Fruit fly (Drosophila melanogaster) whole organism, embryonic: ENCODE measurements around the gene Drsl1.

Source experiments
- ATbp ChIP-seq: fragments of 200-800 bp; sonication (Bioruptor generic); optimal IDR thresholded peaks from 2 replicates; lab custom pipeline; 2017; ENCODE audit warnings: missing biosample characterization, mild to moderate bottlenecking, missing genetic modification characterization, missing genetic modification reagents
- Aef1 ChIP-seq: fragments of 200-800 bp; sonication (Bioruptor generic); IDR thresholded peaks from 3 replicates; pipeline ENCODE4 v1.3.6; 2022; ENCODE audit warnings: missing biosample characterization, missing genetic modification characterization
- CG1024 ChIP-seq: fragments of 200-800 bp; sonication (Bioruptor generic); IDR thresholded peaks from 2 replicates; pipeline ENCODE4 v1.3.6; 2022; ENCODE audit warnings: missing biosample characterization, missing genetic modification characterization
- CG11456 ChIP-seq: fragments of 200-800 bp; sonication (Bioruptor generic); IDR thresholded peaks from 3 replicates; pipeline ENCODE4 v1.3.6; 2022; ENCODE audit warnings: missing biosample characterization, missing genetic modification characterization
- CG12391 ChIP-seq: fragments of 200-800 bp; sonication (Bioruptor generic); optimal IDR thresholded peaks from 3 replicates; lab custom pipeline; 2018; ENCODE audit warnings: missing biosample characterization, mild to moderate bottlenecking, missing genetic modification characterization, moderate library complexity
- CG12659 ChIP-seq: fragments of 200-800 bp; sonication (Bioruptor generic); optimal IDR thresholded peaks from 3 replicates; lab custom pipeline; 2017; ENCODE audit warnings: mild to moderate bottlenecking, missing biosample characterization, missing genetic modification reagents, missing genetic modification characterization
- CG15601 ChIP-seq: fragments of 200-800 bp; sonication (Bioruptor generic); optimal IDR thresholded peaks from 3 replicates; lab custom pipeline; 2019; ENCODE audit warnings: missing biosample characterization, mild to moderate bottlenecking, missing genetic modification characterization, moderate library complexity
- CG1602 ChIP-seq: fragments of 200-800 bp; sonication (Bioruptor generic); optimal IDR thresholded peaks from 3 replicates; lab custom pipeline; 2016; ENCODE audit warnings: missing biosample characterization, missing genetic modification characterization
- CG17359 ChIP-seq: fragments of 200-800 bp; sonication (Bioruptor generic); optimal IDR thresholded peaks from 3 replicates; lab custom pipeline; 2018; ENCODE audit warnings: missing biosample characterization, mild to moderate bottlenecking, missing genetic modification characterization, moderate library complexity
- CG17612 ChIP-seq: fragments of 200-800 bp; sonication (Bioruptor generic); IDR thresholded peaks from 2 replicates; pipeline ENCODE4 v1.3.6; 2022; ENCODE audit warnings: missing biosample characterization, missing genetic modification characterization
- CG2129 ChIP-seq: fragments of 200-800 bp; sonication (Bioruptor generic); IDR thresholded peaks from 2 replicates; pipeline ENCODE4 v1.3.6; 2022; ENCODE audit warnings: missing biosample characterization, missing genetic modification characterization; ENCODE audit not compliant: partially characterized antibody
- CG2875 ChIP-seq: fragments of 200-800 bp; sonication (Bioruptor generic); optimal IDR thresholded peaks from 2 replicates; lab custom pipeline; 2017; ENCODE audit warnings: missing biosample characterization, mild to moderate bottlenecking, missing genetic modification characterization, missing genetic modification reagents
- CG30403 ChIP-seq: fragments of 200-800 bp; sonication (Bioruptor generic); optimal IDR thresholded peaks from 3 replicates; lab custom pipeline; 2016; ENCODE audit warnings: missing biosample characterization, missing genetic modification characterization
- CG31365 ChIP-seq: fragments of 200-800 bp; sonication (Bioruptor generic); optimal IDR thresholded peaks from 2 replicates; lab custom pipeline; 2018; ENCODE audit warnings: missing biosample characterization, mild to moderate bottlenecking, missing genetic modification characterization
- CG31388 ChIP-seq: fragments of 200-800 bp; sonication (Bioruptor generic); optimal IDR thresholded peaks from 2 replicates; lab custom pipeline; 2016; ENCODE audit warnings: missing biosample characterization, missing genetic modification characterization
- CG31441 ChIP-seq: fragments of 200-800 bp; sonication (Bioruptor generic); IDR thresholded peaks from 2 replicates; pipeline ENCODE4 v1.3.6; 2022; ENCODE audit warnings: missing biosample characterization, missing genetic modification characterization
- CG3726 ChIP-seq: fragments of 200-800 bp; sonication (Bioruptor generic); IDR thresholded peaks from 3 replicates; pipeline ENCODE4, ENCODE4 v1.3.6; 2022; ENCODE audit warnings: missing biosample characterization, missing genetic modification characterization
- CG3838 ChIP-seq: fragments of 200-800 bp; sonication (Bioruptor generic); optimal IDR thresholded peaks from 3 replicates; lab custom pipeline; 2016; ENCODE audit warnings: missing biosample characterization, missing genetic modification characterization
- CG4282 ChIP-seq: fragments of 200-800 bp; sonication (Bioruptor generic); optimal IDR thresholded peaks from 2 replicates; lab custom pipeline; 2016; ENCODE audit warnings: missing biosample characterization, missing genetic modification characterization
- CG4707 ChIP-seq: fragments of 200-800 bp; sonication (Bioruptor generic); optimal IDR thresholded peaks from 2 replicates; lab custom pipeline; 2018; ENCODE audit warnings: missing biosample characterization, mild to moderate bottlenecking, missing genetic modification characterization, moderate library complexity
- CG4854 ChIP-seq: fragments of 200-800 bp; sonication (Bioruptor generic); optimal IDR thresholded peaks from 2 replicates; lab custom pipeline; 2016; ENCODE audit warnings: missing biosample characterization, missing genetic modification characterization, inconsistent platforms
- CG6254 ChIP-seq: fragments of 200-800 bp; sonication (Bioruptor generic); optimal IDR thresholded peaks from 3 replicates; lab custom pipeline; 2017; ENCODE audit warnings: mild to moderate bottlenecking, missing biosample characterization, missing genetic modification reagents, missing genetic modification characterization
- CG6683 ChIP-seq: fragments of 200-800 bp; sonication (Bioruptor generic); optimal IDR thresholded peaks from 2 replicates; lab custom pipeline; 2017; ENCODE audit warnings: missing biosample characterization, mild to moderate bottlenecking, missing genetic modification characterization, missing genetic modification reagents
- CG7271 ChIP-seq: fragments of 200-800 bp; sonication (Bioruptor generic); optimal IDR thresholded peaks from 2 replicates; lab custom pipeline; 2018; ENCODE audit warnings: missing biosample characterization, mild to moderate bottlenecking, missing genetic modification characterization, moderate library complexity
- CG8359 ChIP-seq: fragments of 200-800 bp; sonication (Bioruptor generic); optimal IDR thresholded peaks from 2 replicates; lab custom pipeline; 2017; ENCODE audit warnings: missing biosample characterization, mild to moderate bottlenecking, missing genetic modification characterization, borderline replicate concordance
- HmgD ChIP-seq: fragments of 200-800 bp; sonication (Bioruptor generic); optimal IDR thresholded peaks from 3 replicates; lab custom pipeline; 2016; ENCODE audit warnings: missing biosample characterization, missing genetic modification characterization
- HmgZ ChIP-seq: fragments of 200-800 bp; sonication (Bioruptor generic); optimal IDR thresholded peaks from 2 replicates; lab custom pipeline; 2018; ENCODE audit warnings: missing biosample characterization, mild to moderate bottlenecking, missing genetic modification characterization
- Jarid2 ChIP-seq: fragments of 200-800 bp; sonication (Bioruptor generic); optimal IDR thresholded peaks from 3 replicates; lab custom pipeline; 2017; ENCODE audit warnings: mild to moderate bottlenecking, missing biosample characterization, missing genetic modification reagents, missing genetic modification characterization
- Lpt ChIP-seq: fragments of >200 bp; optimal IDR thresholded peaks from 2 replicates; lab custom pipeline; 2018; ENCODE audit warnings: missing biosample characterization, missing genetic modification characterization
- NC2α ChIP-seq: fragments of 200-800 bp; sonication (Bioruptor generic); optimal IDR thresholded peaks from 2 replicates; lab custom pipeline; 2016; ENCODE audit warnings: missing biosample characterization, missing genetic modification characterization
- NFAT ChIP-seq: fragments of 200-800 bp; sonication (Bioruptor generic); IDR thresholded peaks from 2 replicates; pipeline ENCODE4 v1.3.6; 2022; ENCODE audit warnings: missing biosample characterization, missing genetic modification characterization
- Opbp ChIP-seq: fragments of 200-800 bp; sonication (Bioruptor generic); IDR thresholded peaks from 3 replicates; pipeline ENCODE4 v1.3.6; 2022; ENCODE audit warnings: missing biosample characterization, missing genetic modification characterization; ENCODE audit not compliant: partially characterized antibody
- Scr ChIP-seq: fragments of 200-800 bp; sonication (Bioruptor generic); IDR thresholded peaks from 2 replicates; pipeline ENCODE4 v1.3.6; 2022; ENCODE audit warnings: missing biosample characterization, missing genetic modification characterization; ENCODE audit not compliant: partially characterized antibody
- Sox100B ChIP-seq: fragments of 200-800 bp; sonication (Bioruptor generic); optimal IDR thresholded peaks from 3 replicates; lab custom pipeline; 2018; ENCODE audit warnings: missing biosample characterization, mild to moderate bottlenecking, missing genetic modification characterization
- Spps ChIP-seq: fragments of 200-800 bp; sonication (Bioruptor generic); optimal IDR thresholded peaks from 2 replicates; lab custom pipeline; 2018; ENCODE audit warnings: missing biosample characterization, mild to moderate bottlenecking, missing genetic modification characterization
- az2 ChIP-seq: fragments of 200-800 bp; sonication (Bioruptor generic); optimal IDR thresholded peaks from 3 replicates; lab custom pipeline; 2016; ENCODE audit warnings: missing biosample characterization, missing genetic modification characterization
- cad ChIP-seq: fragments of >200 bp; optimal IDR thresholded peaks from 2 replicates; lab custom pipeline; 2017; ENCODE audit warnings: missing biosample characterization, missing genetic modification characterization
- corto ChIP-seq: fragments of 200-800 bp; sonication (Bioruptor generic); optimal IDR thresholded peaks from 2 replicates; lab custom pipeline; 2016; ENCODE audit warnings: missing biosample characterization, mild to moderate bottlenecking, missing genetic modification characterization, moderate library complexity
- disco-r ChIP-seq: fragments of 200-800 bp; sonication (Bioruptor generic); optimal IDR thresholded peaks from 2 replicates; lab custom pipeline; 2016; ENCODE audit warnings: missing biosample characterization, missing genetic modification characterization
- en ChIP-seq: fragments of 200-800 bp; sonication (Bioruptor generic); optimal IDR thresholded peaks from 2 replicates; lab custom pipeline; 2016; ENCODE audit warnings: missing biosample characterization, missing genetic modification characterization
- eve ChIP-seq, 2 experiments: fragments of >200 bp; optimal IDR thresholded peaks; 2 replicates each; lab custom pipeline; 2017; ENCODE audit warnings: missing biosample characterization in 2 of 2, missing genetic modification characterization in 2 of 2
- gcm ChIP-seq: fragments of 200-800 bp; sonication (Bioruptor generic); optimal IDR thresholded peaks from 2 replicates; lab custom pipeline; 2019; ENCODE audit warnings: missing biosample characterization, mild to moderate bottlenecking, missing genetic modification characterization, moderate library complexity
- gfzf ChIP-seq: fragments of 200-800 bp; sonication (Bioruptor generic); optimal IDR thresholded peaks from 2 replicates; lab custom pipeline; 2016; ENCODE audit warnings: missing biosample characterization, mild to moderate bottlenecking, missing genetic modification characterization, moderate library complexity
- lmd ChIP-seq: fragments of 200-800 bp; sonication (Bioruptor generic); IDR thresholded peaks from 2 replicates; pipeline ENCODE4 v1.3.6; 2022; ENCODE audit warnings: missing biosample characterization, missing genetic modification characterization
- pb ChIP-seq: fragments of 200-800 bp; sonication (Bioruptor generic); optimal IDR thresholded peaks from 3 replicates; lab custom pipeline; 2016; ENCODE audit warnings: missing biosample characterization, missing genetic modification characterization
- scrt ChIP-seq: fragments of 200-800 bp; sonication (Bioruptor generic); optimal IDR thresholded peaks from 2 replicates; lab custom pipeline; 2018; ENCODE audit warnings: missing biosample characterization, mild to moderate bottlenecking, missing genetic modification characterization, moderate library complexity
- seq ChIP-seq: fragments of 200-800 bp; sonication (Bioruptor generic); IDR thresholded peaks from 2 replicates; pipeline ENCODE4 v1.3.6; 2022; ENCODE audit warnings: missing biosample characterization, missing genetic modification characterization
- sna ChIP-seq: fragments of 200-800 bp; sonication (Bioruptor generic); IDR thresholded peaks from 2 replicates; pipeline ENCODE4 v1.3.6; 2022; ENCODE audit warnings: missing biosample characterization, missing genetic modification characterization; ENCODE audit not compliant: partially characterized antibody
- tgo ChIP-seq: fragments of 200-800 bp; sonication (Bioruptor generic); IDR thresholded peaks from 3 replicates; pipeline ENCODE4 v1.3.6; 2022; ENCODE audit warnings: missing biosample characterization, missing genetic modification characterization
- twi ChIP-seq: fragments of 200-800 bp; optimal IDR thresholded peaks from 2 replicates; lab custom pipeline; 2019; ENCODE audit warnings: missing biosample characterization, mild to moderate bottlenecking, missing genetic modification characterization, moderate library complexity
- z ChIP-seq: fragments of 200-800 bp; sonication (Bioruptor generic); IDR thresholded peaks from 3 replicates; pipeline ENCODE4 v1.3.6; 2022; ENCODE audit warnings: missing biosample characterization, missing genetic modification characterization

The Drsl1 gene

dm6 chr3L:3382489-3382879 lies 46.9 kb upstream of the Drsl1 start (continued):
- TF ChIP-seq CG15601 (tag; lab: Kevin White, UChicago) (peak; percentile 79), NC2α (GFP tag; lab: Kevin White, UChicago) (peak; percentile 60), CG7271 (tag; lab: Kevin White, UChicago) (peak; percentile 70), gfzf (no peak), CG8359 (GFP tag; lab: Kevin White, UChicago) (peak; percentile 76), az2 (peak; percentile 84), CG31365 (tag; lab: Kevin White, UChicago) (peak; percentile 65), CG4282 (GFP tag; lab: Kevin White, UChicago) (no peak), sna (GFP tag; lab: Robert Waterston, UW) (no peak), HmgZ (tag; lab: Kevin White, UChicago) (peak; percentile 89), ATbp (GFP tag; lab: Kevin White, UChicago) (peak; percentile 87), CG12659 (GFP tag; lab: Kevin White, UChicago) (peak; percentile 78), Lpt (GFP tag; lab: Kevin White, UChicago) (no peak), CG17359 (tag; lab: Kevin White, UChicago) (peak; percentile 87), tgo (GFP tag; lab: Robert Waterston, UW) (peak; percentile 86), Spps (tag; lab: Kevin White, UChicago) (peak; percentile 79), corto (no peak), pb (GFP tag; lab: Kevin White, UChicago) (peak; percentile 25), HmgD (GFP tag; lab: Kevin White, UChicago) (peak; percentile 32), CG4854 (GFP tag; lab: Kevin White, UChicago) (peak; percentile 86), CG17612 (GFP tag; lab: Robert Waterston, UW) (peak; percentile 64), CG3838 (GFP tag; lab: Kevin White, UChicago) (peak; percentile 24), Opbp (no peak), Scr (no peak), CG3726 (GFP tag; lab: Robert Waterston, UW) (peak; percentile 79), CG31441 (GFP tag; lab: Robert Waterston, UW) (peak; percentile 88), CG2129 (no peak), CG1602 (GFP tag; lab: Kevin White, UChicago) (peak; percentile 80), eve (GFP tag; optimal IDR thresholded peaks at IDR 0.05; lab: Kevin White, UChicago) (no peak), CG1024 (GFP tag; lab: Robert Waterston, UW) (peak; percentile 40), Sox100B (GFP tag; lab: Kevin White, UChicago) (peak; percentile 74), CG12391 (tag; lab: Kevin White, UChicago) (peak; percentile 90), CG11456 (GFP tag; lab: Robert Waterston, UW) (peak; percentile 81), CG31388 (peak; percentile 30), CG30403 (GFP tag; lab: Kevin White, UChicago) (peak; percentile 84), CG6683 (GFP tag; lab: Kevin White, UChicago) (peak; percentile 59), NFAT (GFP tag; lab: Robert Waterston, UW) (peak; percentile 79), gcm (peak; percentile 87), cad (GFP tag; lab: Kevin White, UChicago) (no peak), Aef1 (GFP tag; lab: Robert Waterston, UW) (peak; percentile 77), CG4707 (GFP tag; lab: Kevin White, UChicago) (peak; percentile 63), lmd (GFP tag; lab: Robert Waterston, UW) (peak; percentile 88), en (GFP tag; lab: Kevin White, UChicago) (peak; percentile 73), CG2875 (GFP tag; lab: Kevin White, UChicago) (peak; percentile 70), Jarid2 (GFP tag; lab: Kevin White, UChicago) (peak; percentile 22), disco-r (peak; percentile 67), twi (tag; lab: Kevin White, UChicago) (peak; percentile 71), CG6254 (GFP tag; lab: Kevin White, UChicago) (peak; percentile 76), z (peak; percentile 46; the same call in 1 of the 3 replicates), seq (GFP tag; lab: Robert Waterston, UW) (peak; percentile 76), scrt (peak; percentile 82)
